Worm (Caenorhabditis elegans) whole organism, L4/young adult: ENCODE measurements around the gene C14B9.8.

Source experiments
- W03F9.2 ChIP-seq: fragments of 150-350 bp; optimal IDR thresholded peaks from 2 replicates; lab custom pipeline; 2014; ENCODE audit warnings: missing biosample characterization, missing genetic modification characterization
- dao-5 ChIP-seq: sonication (generic microtip); optimal IDR thresholded peaks from 2 replicates; lab custom pipeline; 2016; ENCODE audit warnings: missing genotype, missing genetic modification characterization, moderate library complexity, missing compliant biosample characterization
- him-1 ChIP-seq: sonication (generic microtip); optimal IDR thresholded peaks from 2 replicates; lab custom pipeline; 2016; ENCODE audit warnings: missing genotype, missing genetic modification reagents, missing genetic modification characterization, missing compliant biosample characterization

ce11 chrIII:8191695-8192094, 47.3 kb upstream of the C14B9.8 start, which contains the start of gene C50C3.1:
- TF ChIP-seq him-1 (tag; lab: Kevin White, UChicago) (no peak), W03F9.2 (tag; lab: Kevin White, UChicago) (no peak), dao-5 (tag; lab: Kevin White, UChicago) (no peak)
